Fruit fly (Drosophila melanogaster) whole organism, embryonic: ENCODE results near the gene nompC.

Experiments used
- CG10366 ChIP-seq: fragments of 200-800 bp; sonication (Bioruptor generic); IDR thresholded peaks from 2 replicates; pipeline ENCODE4 v1.3.6; 2022; ENCODE audit warnings: missing biosample characterization, missing genetic modification characterization
- CG10462 ChIP-seq: fragments of 200-800 bp; sonication (Bioruptor generic); optimal IDR thresholded peaks from 2 replicates; lab custom pipeline; 2016; ENCODE audit warnings: missing biosample characterization, missing genetic modification characterization
- CG10979 ChIP-seq: fragments of 200-800 bp; sonication (Bioruptor generic); optimal IDR thresholded peaks from 2 replicates; lab custom pipeline; 2018; ENCODE audit warnings: missing biosample characterization, mild to moderate bottlenecking, missing genetic modification characterization, moderate library complexity
- CG12104 ChIP-seq: fragments of 200-800 bp; sonication (Bioruptor generic); optimal IDR thresholded peaks from 3 replicates; lab custom pipeline; 2016; ENCODE audit warnings: missing biosample characterization, missing genetic modification characterization
- CG13424 ChIP-seq: fragments of 200-800 bp; sonication (Bioruptor generic); optimal IDR thresholded peaks from 2 replicates; lab custom pipeline; 2019; ENCODE audit warnings: missing biosample characterization, mild to moderate bottlenecking, missing genetic modification characterization, moderate library complexity
- CG13624 ChIP-seq: fragments of 200-800 bp; sonication (Bioruptor generic); optimal IDR thresholded peaks from 2 replicates; lab custom pipeline; 2016; ENCODE audit warnings: missing biosample characterization, missing genetic modification characterization
- CG15479 ChIP-seq: fragments of 200-800 bp; sonication (Bioruptor generic); optimal IDR thresholded peaks from 3 replicates; lab custom pipeline; 2019; ENCODE audit warnings: missing biosample characterization, mild to moderate bottlenecking, missing genetic modification characterization, moderate library complexity
- CG15696 ChIP-seq: fragments of 200-800 bp; sonication (Bioruptor generic); optimal IDR thresholded peaks from 2 replicates; lab custom pipeline; 2019; ENCODE audit warnings: missing biosample characterization, mild to moderate bottlenecking, missing genetic modification characterization, moderate library complexity
- CG18476 ChIP-seq: fragments of 200-800 bp; sonication (Bioruptor generic); optimal IDR thresholded peaks from 2 replicates; lab custom pipeline; 2016; ENCODE audit warnings: missing biosample characterization, mild to moderate bottlenecking, missing genetic modification characterization
- CG2199 ChIP-seq: fragments of 200-800 bp; sonication (Bioruptor generic); IDR thresholded peaks from 3 replicates; pipeline ENCODE4 v1.3.6; 2022; ENCODE audit warnings: missing biosample characterization, missing genetic modification characterization
- CG30020 ChIP-seq: fragments of 200-800 bp; optimal IDR thresholded peaks from 2 replicates; lab custom pipeline; 2019; ENCODE audit warnings: missing biosample characterization, mild to moderate bottlenecking, missing genetic modification characterization, moderate library complexity
- CG42726 ChIP-seq: fragments of 200-800 bp; sonication (Bioruptor generic); IDR thresholded peaks from 2 replicates; pipeline ENCODE4 v1.3.6; 2022; ENCODE audit warnings: missing biosample characterization, missing genetic modification characterization; ENCODE audit not compliant: partially characterized antibody
- CG4424 ChIP-seq: fragments of 200-800 bp; sonication (Bioruptor generic); optimal IDR thresholded peaks from 3 replicates; lab custom pipeline; 2016; ENCODE audit warnings: missing biosample characterization, missing genetic modification characterization
- CG6654 ChIP-seq: fragments of 200-800 bp; sonication (Bioruptor generic); optimal IDR thresholded peaks from 2 replicates; lab custom pipeline; 2017; ENCODE audit warnings: missing biosample characterization, mild to moderate bottlenecking, missing genetic modification characterization
- CG7556 ChIP-seq: fragments of 200-800 bp; sonication (Bioruptor generic); optimal IDR thresholded peaks from 2 replicates; lab custom pipeline; 2017; ENCODE audit warnings: missing biosample characterization, mild to moderate bottlenecking, missing genetic modification characterization
- CoRest ChIP-seq: fragments of 200-800 bp; sonication (Bioruptor generic); optimal IDR thresholded peaks from 3 replicates; lab custom pipeline; 2018; ENCODE audit warnings: missing biosample characterization, mild to moderate bottlenecking, missing genetic modification characterization, moderate library complexity
- ERR ChIP-seq: fragments of 200-800 bp; sonication (Bioruptor generic); optimal IDR thresholded peaks from 2 replicates; lab custom pipeline; 2016; ENCODE audit warnings: missing biosample characterization, missing genetic modification characterization
- Ets97D ChIP-seq: fragments of 200-800 bp; sonication (Bioruptor generic); optimal IDR thresholded peaks from 3 replicates; lab custom pipeline; 2016; ENCODE audit warnings: missing biosample characterization, missing genetic modification characterization
- Fer2 ChIP-seq: fragments of 200-800 bp; sonication (Bioruptor generic); optimal IDR thresholded peaks from 2 replicates; lab custom pipeline; 2018; ENCODE audit warnings: missing biosample characterization, mild to moderate bottlenecking, missing genetic modification characterization, moderate library complexity
- H2.0 ChIP-seq: fragments of 200-800 bp; sonication (Bioruptor generic); IDR thresholded peaks from 2 replicates; pipeline ENCODE4 v1.3.6; 2022; ENCODE audit warnings: missing biosample characterization, missing genetic modification characterization
- HLH3B ChIP-seq: fragments of 200-800 bp; sonication (Bioruptor generic); IDR thresholded peaks from 2 replicates; pipeline ENCODE4 v1.3.6; 2022; ENCODE audit warnings: missing biosample characterization, missing genetic modification characterization
- HLHmδ ChIP-seq: fragments of 200-800 bp; sonication (Bioruptor generic); optimal IDR thresholded peaks from 2 replicates; lab custom pipeline; 2018; ENCODE audit warnings: missing biosample characterization, mild to moderate bottlenecking, missing genetic modification characterization, moderate library complexity
- Hey ChIP-seq: fragments of 200-800 bp; sonication (Bioruptor generic); optimal IDR thresholded peaks from 3 replicates; lab custom pipeline; 2018; ENCODE audit warnings: missing biosample characterization, mild to moderate bottlenecking, missing genetic modification characterization
- MBD-R2 ChIP-seq: fragments of 200-800 bp; sonication (Bioruptor generic); IDR thresholded peaks from 2 replicates; pipeline ENCODE4 v1.3.6; 2022; ENCODE audit warnings: missing biosample characterization, missing genetic modification characterization
- MESR4 ChIP-seq: fragments of 200-800 bp; sonication (Bioruptor generic); optimal IDR thresholded peaks from 2 replicates; lab custom pipeline; 2018; ENCODE audit warnings: missing biosample characterization, mild to moderate bottlenecking, missing genetic modification characterization, moderate library complexity
- Med ChIP-seq: fragments of 200-800 bp; sonication (Bioruptor generic); peaks from one replicate; lab custom pipeline; 2016; ENCODE audit warnings: missing biosample characterization, missing genetic modification characterization, mild to moderate bottlenecking, inconsistent platforms, moderate library complexity
- NC2β ChIP-seq: fragments of 200-800 bp; sonication (Bioruptor generic); optimal IDR thresholded peaks from 2 replicates; lab custom pipeline; 2016; ENCODE audit warnings: missing biosample characterization, missing genetic modification characterization
- Nf-YB ChIP-seq: fragments of 200-800 bp; sonication (Bioruptor generic); optimal IDR thresholded peaks from 3 replicates; lab custom pipeline; 2019; ENCODE audit warnings: missing biosample characterization, mild to moderate bottlenecking, missing genetic modification characterization, moderate library complexity
- Sox102F ChIP-seq: fragments of 200-800 bp; sonication (Bioruptor generic); optimal IDR thresholded peaks from 2 replicates; lab custom pipeline; 2018; ENCODE audit warnings: missing biosample characterization, mild to moderate bottlenecking, missing genetic modification characterization, moderate library complexity
- Vsx1 ChIP-seq: fragments of 200-800 bp; sonication (Bioruptor generic); optimal IDR thresholded peaks from 2 replicates; lab custom pipeline; 2017; ENCODE audit warnings: missing biosample characterization, mild to moderate bottlenecking, missing genetic modification characterization, missing genetic modification reagents
- YL-1 ChIP-seq: fragments of 200-800 bp; sonication (Bioruptor generic); optimal IDR thresholded peaks from 3 replicates; lab custom pipeline; 2017; ENCODE audit warnings: missing biosample characterization, mild to moderate bottlenecking, missing genetic modification characterization
- aop ChIP-seq: fragments of 200-800 bp; sonication (Bioruptor generic); IDR thresholded peaks from 2 replicates; pipeline ENCODE4 v1.3.6; 2022; ENCODE audit warnings: missing biosample characterization, missing genetic modification characterization
- danr ChIP-seq: fragments of 200-800 bp; sonication (Bioruptor generic); IDR thresholded peaks from 2 replicates; pipeline ENCODE4 v1.3.6; 2022; ENCODE audit warnings: missing biosample characterization, missing genetic modification characterization
- disco-r ChIP-seq: fragments of 200-800 bp; sonication (Bioruptor generic); optimal IDR thresholded peaks from 2 replicates; lab custom pipeline; 2016; ENCODE audit warnings: missing biosample characterization, missing genetic modification characterization
- dmrt99B ChIP-seq: fragments of 200-800 bp; sonication (Bioruptor generic); optimal IDR thresholded peaks from 2 replicates; lab custom pipeline; 2018; ENCODE audit warnings: missing biosample characterization, mild to moderate bottlenecking, missing genetic modification characterization, moderate library complexity
- eve ChIP-seq, 2 experiments: fragments of >200 bp; optimal IDR thresholded peaks; 2 replicates each; lab custom pipeline; 2017; ENCODE audit warnings: missing biosample characterization in 2 of 2, missing genetic modification characterization in 2 of 2
- exex ChIP-seq: fragments of 200-800 bp; sonication (Bioruptor generic); optimal IDR thresholded peaks from 4 replicates; lab custom pipeline; 2018; ENCODE audit warnings: missing biosample characterization, mild to moderate bottlenecking, missing genetic modification characterization, moderate library complexity
- fru ChIP-seq: fragments of >200 bp; optimal IDR thresholded peaks from 2 replicates; lab custom pipeline; 2017
- h ChIP-seq: fragments of >200 bp; optimal IDR thresholded peaks from 2 replicates; lab custom pipeline; 2017
- pfk ChIP-seq: fragments of 200-800 bp; sonication (Bioruptor generic); optimal IDR thresholded peaks from 2 replicates; lab custom pipeline; 2018; ENCODE audit warnings: missing biosample characterization, mild to moderate bottlenecking, missing genetic modification characterization, moderate library complexity
- pita ChIP-seq: fragments of 200-800 bp; sonication (Bioruptor generic); optimal IDR thresholded peaks from 2 replicates; lab custom pipeline; 2017; ENCODE audit warnings: missing biosample characterization, mild to moderate bottlenecking, missing genetic modification characterization
- prd ChIP-seq, 3 experiments: fragments of >200 bp in 2 of 3; fragments of 200-800 bp in 1 of 3; sonication (Bioruptor generic) in 1 of 3; optimal IDR thresholded peaks in 2 of 3; IDR thresholded peaks in 1 of 3; 2 replicates in 2 of 3; 3 replicates in 1 of 3; pipeline versions ENCODE4 v1.3.6 to Lab custom; 2017 to 2022; ENCODE audit warnings: missing biosample characterization in 1 of 3, missing genetic modification characterization in 1 of 3
- repo ChIP-seq: fragments of 200-800 bp; sonication (Bioruptor generic); optimal IDR thresholded peaks from 2 replicates; lab custom pipeline; 2016; ENCODE audit warnings: missing biosample characterization, missing genetic modification characterization
- rib ChIP-seq: fragments of 200-800 bp; sonication (Bioruptor generic); IDR thresholded peaks from 2 replicates; pipeline ENCODE4 v1.3.6; 2022; ENCODE audit warnings: missing biosample characterization, missing genetic modification characterization
- ro ChIP-seq: fragments of 200-800 bp; sonication (Bioruptor generic); IDR thresholded peaks from 2 replicates; pipeline ENCODE4 v1.3.6; 2022; ENCODE audit warnings: missing biosample characterization, missing genetic modification characterization
- schlank ChIP-seq: fragments of 200-800 bp; sonication (Bioruptor generic); optimal IDR thresholded peaks from 2 replicates; lab custom pipeline; 2018; ENCODE audit warnings: missing biosample characterization, mild to moderate bottlenecking, missing genetic modification characterization
- sisA ChIP-seq: fragments of 200-800 bp; sonication (Bioruptor generic); IDR thresholded peaks from 2 replicates; pipeline ENCODE4 v1.3.6; 2022; ENCODE audit warnings: missing biosample characterization, missing genetic modification characterization
- slbo ChIP-seq: fragments of 200-800 bp; sonication (Bioruptor generic); IDR thresholded peaks from 2 replicates; pipeline ENCODE4 v1.3.6; 2022; ENCODE audit warnings: missing biosample characterization, missing genetic modification characterization
- tap ChIP-seq: fragments of 200-800 bp; optimal IDR thresholded peaks from 3 replicates; lab custom pipeline; 2019; ENCODE audit warnings: missing biosample characterization, mild to moderate bottlenecking, missing genetic modification characterization, moderate library complexity
- unpg ChIP-seq: fragments of 200-800 bp; sonication (Bioruptor generic); optimal IDR thresholded peaks from 3 replicates; lab custom pipeline; 2018; ENCODE audit warnings: missing biosample characterization, mild to moderate bottlenecking, missing genetic modification characterization, moderate library complexity
- vvl ChIP-seq: fragments of 200-800 bp; sonication (Bioruptor generic); IDR thresholded peaks from 2 replicates; pipeline ENCODE4 v1.3.6; 2022; ENCODE audit warnings: missing biosample characterization, missing genetic modification characterization
- zfh1 ChIP-seq: fragments of 200-800 bp; sonication (Bioruptor generic); IDR thresholded peaks from 3 replicates; pipeline ENCODE4 v1.3.6; 2022; ENCODE audit warnings: missing biosample characterization, missing genetic modification characterization

Gene nompC

DNA sequence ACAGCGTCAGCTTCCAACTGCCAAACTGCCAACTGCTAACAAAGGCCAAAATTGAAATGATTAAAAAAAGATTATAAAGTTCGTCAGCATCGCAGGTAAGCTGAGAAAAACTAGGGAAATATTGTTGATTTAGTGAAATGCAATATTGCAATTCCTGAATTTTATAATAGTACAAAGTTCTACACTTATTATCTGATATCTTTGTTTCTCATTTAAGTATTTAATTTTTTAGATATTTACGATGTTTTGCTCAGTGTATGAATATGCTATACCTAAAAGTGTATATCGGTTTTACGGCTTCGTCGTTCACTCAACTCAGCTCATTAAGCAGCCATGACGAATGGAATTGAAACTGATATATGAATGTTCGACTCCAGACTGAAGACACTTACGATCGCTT is 47.3 kb downstream of the nompC start (continued):
- TF ChIP-seq dmrt99B (tag; lab: Kevin White, UChicago): peak; percentile 60
- TF ChIP-seq YL-1 (GFP tag; lab: Kevin White, UChicago): no peak
- TF ChIP-seq CG2199 (GFP tag; lab: Robert Waterston, UW): no peak
- TF ChIP-seq Hey: no peak
- TF ChIP-seq eve (GFP tag; optimal IDR thresholded peaks at IDR 0.05; lab: Kevin White, UChicago): no peak
- peak; percentile 23; the same call in 1 of the 2 replicates for TF ChIP-seq H2.0 (GFP tag; lab: Robert Waterston, UW)
- TF ChIP-seq CG18476: no peak
- TF ChIP-seq slbo (GFP tag; lab: Robert Waterston, UW): no peak
- no peak for TF ChIP-seq zfh1
- peak; percentile 55 for TF ChIP-seq Sox102F (GFP tag; lab: Kevin White, UChicago)
- TF ChIP-seq Nf-YB (GFP tag; lab: Kevin White, UChicago): no peak
- peak; percentile 21 for TF ChIP-seq CG4424 (GFP tag; lab: Kevin White, UChicago)
- TF ChIP-seq tap (tag; lab: Kevin White, UChicago): no peak
- TF ChIP-seq disco-r (GFP tag; lab: Kevin White, UChicago): no peak
- no peak for TF ChIP-seq exex (tag; lab: Kevin White, UChicago)
- TF ChIP-seq ERR (GFP tag; lab: Kevin White, UChicago): no peak
- no peak; the same call in 1 of the 2 replicates for TF ChIP-seq sisA (GFP tag; lab: Robert Waterston, UW)
- no peak for TF ChIP-seq rib
- TF ChIP-seq CG42726 (GFP tag; lab: Robert Waterston, UW): no peak
- no peak for TF ChIP-seq MBD-R2 (GFP tag; lab: Robert Waterston, UW)
- peak; percentile 33 for TF ChIP-seq CG13424
- TF ChIP-seq CoRest (tag; lab: Kevin White, UChicago): peak; percentile 15
- peak; percentile 5 for TF ChIP-seq CG15696 (tag; lab: Kevin White, UChicago)
- TF ChIP-seq CG12104 (GFP tag; lab: Kevin White, UChicago): no peak
- no peak for TF ChIP-seq danr (GFP tag; lab: Robert Waterston, UW)
- TF ChIP-seq unpg (GFP tag; lab: Kevin White, UChicago): peak; percentile 51
- no peak for TF ChIP-seq CG15479
- no peak for TF ChIP-seq CG10366 (GFP tag; lab: Robert Waterston, UW)
- TF ChIP-seq prd (optimal IDR thresholded peaks at IDR 0.05; lab: Kevin White, UChicago): no peak
- TF ChIP-seq prd (GFP tag; IDR thresholded peaks at IDR 0.05; lab: Robert Waterston, UW): peak; percentile 46; the same call in 2 of the 3 replicates
- TF ChIP-seq CG10462 (GFP tag; lab: Kevin White, UChicago): no peak
- no peak for TF ChIP-seq schlank (tag; lab: Kevin White, UChicago)
- TF ChIP-seq Med (GFP tag; lab: Kevin White, UChicago): peak; percentile 62
- TF ChIP-seq ro (GFP tag; lab: Robert Waterston, UW): no peak
- TF ChIP-seq CG30020 (tag; lab: Kevin White, UChicago): no peak
- no peak for TF ChIP-seq Ets97D (GFP tag; lab: Kevin White, UChicago)
- no peak for TF ChIP-seq pfk (GFP tag; lab: Kevin White, UChicago)
- TF ChIP-seq Fer2 (tag; lab: Kevin White, UChicago): no peak
- no peak for TF ChIP-seq CG13624 (GFP tag; lab: Kevin White, UChicago)
- no peak for TF ChIP-seq repo (GFP tag; lab: Kevin White, UChicago)
- TF ChIP-seq Vsx1 (GFP tag; lab: Kevin White, UChicago): no peak
- no peak for TF ChIP-seq pita (GFP tag; lab: Kevin White, UChicago)
- peak; percentile 45; the same call in 1 of the 2 replicates for TF ChIP-seq vvl (GFP tag; lab: Robert Waterston, UW)
- TF ChIP-seq CG6654 (GFP tag; lab: Kevin White, UChicago): no peak
- no peak for TF ChIP-seq NC2β (GFP tag; lab: Kevin White, UChicago)
- no peak for TF ChIP-seq HLHmδ (GFP tag; lab: Kevin White, UChicago)
- TF ChIP-seq CG7556 (GFP tag; lab: Kevin White, UChicago): no peak
- TF ChIP-seq aop: no peak
- peak; percentile 46 for TF ChIP-seq CG10979 (tag; lab: Kevin White, UChicago)
- TF ChIP-seq h (lab: Kevin White, UChicago): no peak
- TF ChIP-seq HLH3B: 0 out of 2 replicates have a peak, but pooled peaks have one; percentile 18
- no peak for TF ChIP-seq fru (lab: Kevin White, UChicago)
- no peak for TF ChIP-seq MESR4
